Worm (Caenorhabditis elegans) whole organism, L2 larva: ENCODE measurements around the gene kel-1.

Experiments used
- C34F6.9 ChIP-seq: fragments of 150-350 bp; optimal IDR thresholded peaks from 2 replicates; lab custom pipeline; 2014; ENCODE audit warnings: missing biosample characterization, missing genetic modification characterization
- F13H6.1 ChIP-seq: sonication (generic microtip); optimal IDR thresholded peaks from 2 replicates; lab custom pipeline; 2016; ENCODE audit warnings: missing genetic modification characterization, missing compliant biosample characterization
- R02D3.7 ChIP-seq: fragments of 150-350 bp; optimal IDR thresholded peaks from 2 replicates; lab custom pipeline; 2014; ENCODE audit warnings: missing biosample characterization, missing genetic modification characterization
- ZK546.5 ChIP-seq: sonication (generic microtip); optimal IDR thresholded peaks from 2 replicates; lab custom pipeline; 2017; ENCODE audit warnings: missing biosample characterization, missing genetic modification characterization
- aly-2 ChIP-seq: fragments of 150-350 bp; optimal IDR thresholded peaks from 2 replicates; lab custom pipeline; 2014; ENCODE audit warnings: missing biosample characterization, missing genetic modification characterization
- ama-1 ChIP-seq: fragments of 150-350 bp; optimal IDR thresholded peaks from 2 replicates; lab custom pipeline; 2018; ENCODE audit warnings: inconsistent platforms
- blmp-1 ChIP-seq: sonication (generic microtip); optimal IDR thresholded peaks from 2 replicates; lab custom pipeline; 2017; ENCODE audit warnings: missing genetic modification characterization, mild to moderate bottlenecking, missing compliant biosample characterization, antibody characterized with exemption, moderate library complexity; ENCODE audit not compliant: insufficient read depth
- ceh-82 ChIP-seq: fragments of 150-350 bp; optimal IDR thresholded peaks from 2 replicates; lab custom pipeline; 2014; ENCODE audit warnings: missing biosample characterization, missing genetic modification characterization
- dmd-4 ChIP-seq: sonication (generic microtip); optimal IDR thresholded peaks from 2 replicates; lab custom pipeline; 2017; ENCODE audit warnings: missing biosample characterization, missing genetic modification characterization
- elt-3 ChIP-seq: sonication (generic microtip); optimal IDR thresholded peaks from 2 replicates; lab custom pipeline; 2017; ENCODE audit warnings: missing biosample characterization, missing genetic modification characterization
- fos-1 ChIP-seq: fragments of 150-350 bp; optimal IDR thresholded peaks from 2 replicates; lab custom pipeline; 2014; ENCODE audit warnings: missing biosample characterization, missing genetic modification characterization
- lin-11 ChIP-seq: fragments of 150-350 bp; sonication (generic microtip); optimal IDR thresholded peaks from 2 replicates; lab custom pipeline; 2014; ENCODE audit warnings: missing biosample characterization, missing genetic modification characterization, inconsistent platforms, mixed read lengths
- lin-13 ChIP-seq: fragments of 150-350 bp; optimal IDR thresholded peaks from 2 replicates; lab custom pipeline; 2014; ENCODE audit warnings: missing biosample characterization, missing genetic modification reagents, missing genetic modification characterization
- lsy-2 ChIP-seq, 2 experiments: fragments of 150-350 bp in 1 of 2; sonication (generic microtip) in 1 of 2; optimal IDR thresholded peaks; 2 replicates each; lab custom pipeline; 2014 to 2017; ENCODE audit warnings: missing biosample characterization in 2 of 2, missing genetic modification characterization in 2 of 2
- mab-5 ChIP-seq: fragments of 150-350 bp; optimal IDR thresholded peaks from 2 replicates; lab custom pipeline; 2014; ENCODE audit warnings: missing biosample characterization, missing genetic modification characterization
- mbf-1 ChIP-seq: sonication (generic microtip); optimal IDR thresholded peaks from 2 replicates; lab custom pipeline; 2017; ENCODE audit warnings: missing biosample characterization, missing genetic modification characterization
- nhr-10 ChIP-seq: sonication (generic microtip); optimal IDR thresholded peaks from 2 replicates; lab custom pipeline; 2017; ENCODE audit warnings: missing biosample characterization, missing genetic modification characterization
- nhr-12 ChIP-seq: fragments of 150-350 bp; optimal IDR thresholded peaks from 2 replicates; lab custom pipeline; 2014; ENCODE audit warnings: missing biosample characterization, missing genetic modification characterization
- nhr-129 ChIP-seq: fragments of 150-350 bp; optimal IDR thresholded peaks from 2 replicates; lab custom pipeline; 2014; ENCODE audit warnings: missing biosample characterization, missing genetic modification characterization
- nhr-21 ChIP-seq: fragments of 150-350 bp; optimal IDR thresholded peaks from 2 replicates; lab custom pipeline; 2014; ENCODE audit warnings: missing biosample characterization, missing genetic modification characterization
- nhr-237 ChIP-seq: fragments of 150-350 bp; optimal IDR thresholded peaks from 2 replicates; lab custom pipeline; 2014; ENCODE audit warnings: missing biosample characterization, missing genetic modification characterization
- nhr-25 ChIP-seq: fragments of 150-350 bp; sonication (generic microtip); optimal IDR thresholded peaks from 3 replicates; lab custom pipeline; 2014; ENCODE audit warnings: missing biosample characterization, missing genetic modification characterization
- nhr-77 ChIP-seq: fragments of 150-350 bp; optimal IDR thresholded peaks from 2 replicates; lab custom pipeline; 2014; ENCODE audit warnings: missing biosample characterization, missing genetic modification characterization
- peb-1 ChIP-seq: fragments of 150-350 bp; optimal IDR thresholded peaks from 2 replicates; lab custom pipeline; 2014; ENCODE audit warnings: missing biosample characterization, missing genetic modification characterization
- sem-4 ChIP-seq: fragments of 150-350 bp; optimal IDR thresholded peaks from 2 replicates; lab custom pipeline; 2014; ENCODE audit warnings: missing biosample characterization, missing genetic modification reagents, missing genetic modification characterization
- sma-3 ChIP-seq: sonication (generic microtip); optimal IDR thresholded peaks from 2 replicates; lab custom pipeline; 2016; ENCODE audit warnings: missing genetic modification reagents, missing genetic modification characterization, missing compliant biosample characterization
- sma-9 ChIP-seq, 2 experiments: fragments of 150-350 bp in 1 of 2; sonication (generic microtip) in 1 of 2; optimal IDR thresholded peaks; 2 replicates each; lab custom pipeline; 2014 to 2016; ENCODE audit warnings: missing genetic modification characterization in 2 of 2, mild to moderate bottlenecking in 1 of 2, missing biosample characterization in 1 of 2, missing compliant biosample characterization in 1 of 2, missing genetic modification reagents in 1 of 2, moderate library complexity in 1 of 2
- snpc-4 ChIP-seq: fragments of 150-350 bp; optimal IDR thresholded peaks from 2 replicates; lab custom pipeline; 2014; ENCODE audit warnings: missing biosample characterization, missing genetic modification characterization
- unc-39 ChIP-seq: fragments of 150-350 bp; optimal IDR thresholded peaks from 2 replicates; lab custom pipeline; 2014; ENCODE audit warnings: missing biosample characterization, missing genetic modification characterization
- unc-55 ChIP-seq: fragments of 150-350 bp; sonication (generic microtip); optimal IDR thresholded peaks from 3 replicates; lab custom pipeline; 2014; ENCODE audit warnings: missing biosample characterization, missing genetic modification reagents, missing genetic modification characterization
- unc-62 ChIP-seq: fragments of 150-350 bp; optimal IDR thresholded peaks from 2 replicates; lab custom pipeline; 2014; ENCODE audit warnings: missing biosample characterization, missing genetic modification reagents, missing genetic modification characterization
- zag-1 ChIP-seq: fragments of 150-350 bp; optimal IDR thresholded peaks from 2 replicates; lab custom pipeline; 2014; ENCODE audit warnings: missing biosample characterization, missing genetic modification characterization
- ztf-1 ChIP-seq: fragments of 200-800 bp; sonication (Bioruptor generic); conservative IDR thresholded peaks from 2 replicates; pipeline ENCODE4 v1.3.6; 2022; ENCODE audit warnings: missing genetic modification characterization, missing compliant biosample characterization
- ztf-11 ChIP-seq: sonication (generic microtip); optimal IDR thresholded peaks from 2 replicates; lab custom pipeline; 2017; ENCODE audit warnings: missing biosample characterization, missing genetic modification characterization
- ztf-4 ChIP-seq: fragments of 150-350 bp; optimal IDR thresholded peaks from 2 replicates; lab custom pipeline; 2014; ENCODE audit warnings: missing biosample characterization, missing genetic modification characterization

kel-1 gene

ce11 chrII:11709464-11709863 lies 20.7 kb downstream of the kel-1 start, which contains the start of gene fcmt-1:
TSS of gene fcmt-1 (minus strand) at chrII:11709564.
- TF ChIP-seq sma-3 (GFP tag; lab: Kevin White, UChicago), result no peak
- TF ChIP-seq ztf-4, result no peak
- TF ChIP-seq zag-1, result no peak
- TF ChIP-seq fos-1 (tag; lab: Kevin White, UChicago), result no peak
- no peak for TF ChIP-seq aly-2

DNA sequence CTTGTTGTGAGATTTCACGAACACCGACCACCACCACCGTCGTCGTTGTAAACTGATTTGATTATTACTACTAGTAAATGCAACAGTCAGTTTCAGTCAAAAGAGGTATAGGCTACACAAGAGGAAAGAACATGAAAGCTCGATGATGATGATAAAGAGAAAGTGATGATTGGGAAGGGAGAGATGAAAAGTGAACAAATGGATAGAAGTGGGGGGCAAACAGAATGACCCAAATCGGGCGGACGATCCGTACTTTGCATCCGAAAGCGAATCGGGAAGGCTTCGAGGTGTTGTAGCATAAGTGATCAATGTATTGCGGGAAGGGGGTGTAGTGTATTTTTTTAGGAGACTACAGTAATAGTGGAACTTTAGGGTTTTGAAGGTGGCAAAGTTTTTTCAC lies 22.0 kb downstream of the kel-1 start:
- peak; percentile 30 for TF ChIP-seq blmp-1
- no peak for TF ChIP-seq ZK546.5 (tag; lab: Kevin White, UChicago)

- TF ChIP-seq mbf-1 (tag; lab: Kevin White, UChicago), result no peak
- TF ChIP-seq F13H6.1 (tag; lab: Kevin White, UChicago), result peak; percentile 43
- TF ChIP-seq blmp-1, result no peak
- TF ChIP-seq nhr-129, result peak; percentile 48
- peak in 1 of 2 experiments; percentile 14 for TF ChIP-seq lsy-2 (tag; optimal IDR thresholded peaks at IDR 0.05; lab: Kevin White, UChicago)
- TF ChIP-seq lin-11 (tag; lab: Kevin White, UChicago), result no peak
- peak; percentile 45 for TF ChIP-seq sma-9 (GFP tag; optimal IDR thresholded peaks at IDR 0.05; lab: Kevin White, UChicago)
- TF ChIP-seq sma-9 (tag; optimal IDR thresholded peaks at IDR 0.05; lab: Kevin White, UChicago), result no peak
- TF ChIP-seq zag-1, result peak; percentile 60
- peak; percentile 17 for TF ChIP-seq C34F6.9
Measured at ce11 chrII:11713569-11713968, 24.8 kb downstream of the kel-1 start, which contains the start of gene F13D12.10. TSS of gene F13D12.10 (plus strand) at chrII:11713799.

DNA sequence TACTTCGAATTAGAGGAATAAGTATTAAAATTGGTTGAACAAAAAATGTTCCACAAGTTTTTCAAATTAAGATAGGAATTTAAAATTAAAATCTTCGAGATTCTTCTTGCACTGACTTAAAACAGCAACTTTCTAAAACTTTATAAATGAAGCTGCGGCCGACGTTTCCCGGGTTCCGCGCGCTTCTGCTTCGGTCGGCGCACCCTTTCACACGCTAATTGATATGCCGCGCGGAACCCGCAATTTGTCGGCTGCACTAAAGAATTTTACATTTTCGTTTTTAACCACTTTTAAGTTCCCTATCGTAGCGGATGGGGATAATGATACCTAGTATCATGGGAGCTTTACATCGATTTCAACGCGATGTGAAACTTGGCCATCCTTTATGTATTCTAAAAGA lies 26.0 kb downstream of the kel-1 start:
- TF ChIP-seq snpc-4 (tag; lab: Kevin White, UChicago) (peak; percentile 37), ZK546.5 (tag; lab: Kevin White, UChicago) (no peak), R02D3.7 (tag; lab: Kevin White, UChicago) (no peak)

DNA sequence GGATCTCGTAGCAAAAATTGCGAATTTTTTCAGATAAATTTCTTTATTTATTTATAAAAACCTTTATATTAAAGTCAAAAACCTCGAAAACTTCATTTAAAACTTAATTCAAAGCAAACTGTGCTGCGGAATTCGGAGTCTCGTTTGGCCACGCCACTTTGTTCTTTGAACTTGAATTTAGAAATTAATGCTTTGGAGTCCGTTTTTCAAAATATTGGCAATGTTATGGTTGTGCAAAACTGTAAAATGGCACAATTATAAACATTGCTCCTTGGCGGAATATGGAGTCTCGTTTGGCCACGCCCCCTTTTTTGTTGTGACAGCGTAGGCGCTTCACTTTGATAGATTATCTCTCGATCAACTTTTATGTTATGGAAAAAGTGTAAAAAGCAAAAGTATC lies 30.8 kb downstream of the kel-1 start:
- peak in 1 of 2 experiments; percentile 38 for TF ChIP-seq lsy-2 (tag; optimal IDR thresholded peaks at IDR 0.05; lab: Kevin White, UChicago)
- TF ChIP-seq nhr-21 (tag; lab: Kevin White, UChicago), result no peak
- TF ChIP-seq zag-1, result no peak

- TF ChIP-seq nhr-77 (tag; lab: Kevin White, UChicago) (no peak), elt-3 (tag; lab: Kevin White, UChicago) (no peak), nhr-129 (no peak), sma-9 (GFP tag; optimal IDR thresholded peaks at IDR 0.05; lab: Kevin White, UChicago) (no peak), sma-9 (tag; optimal IDR thresholded peaks at IDR 0.05; lab: Kevin White, UChicago) (no peak), zag-1 (no peak), nhr-12 (no peak), unc-55 (GFP tag; lab: Kevin White, UChicago) (no peak), nhr-25 (tag; lab: Kevin White, UChicago) (no peak), nhr-237 (no peak), C34F6.9 (no peak), ztf-1 (GFP tag; lab: Robert Waterston, UW) (no peak), lin-13 (no peak), nhr-10 (tag; lab: Kevin White, UChicago) (no peak), fos-1 (tag; lab: Kevin White, UChicago) (no peak), R02D3.7 (tag; lab: Kevin White, UChicago) (no peak), lsy-2 (tag; optimal IDR thresholded peaks at IDR 0.05; lab: Kevin White, UChicago) (no peak), mab-5 (tag; lab: Kevin White, UChicago) (no peak), ceh-82 (tag; lab: Kevin White, UChicago) (no peak)
Measured at ce11 chrII:11720102-11720501, 31.4 kb downstream of the kel-1 start, which contains the start of gene F13D12.3. TSS of gene F13D12.3 (plus strand) at chrII:11720402.

DNA sequence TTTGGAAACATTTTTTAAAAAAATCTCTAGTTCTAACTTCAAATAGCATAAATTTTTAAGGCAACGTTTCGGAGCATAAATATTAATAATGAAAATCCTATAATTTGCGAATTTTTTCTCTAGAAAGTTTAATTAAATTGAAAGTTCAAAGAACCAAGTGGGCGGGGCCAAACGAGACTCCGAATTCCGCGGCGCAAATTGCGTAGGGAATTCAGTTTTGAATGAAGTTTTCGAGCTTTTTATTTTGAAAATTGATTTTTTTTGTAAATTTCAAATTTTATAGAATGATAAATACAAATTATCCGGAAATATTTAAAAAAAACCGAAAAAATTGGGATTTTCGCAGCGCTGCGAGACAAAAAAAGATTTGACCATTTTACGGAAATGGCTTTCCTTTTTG lies 32.1 kb downstream of the kel-1 start:
- TF ChIP-seq nhr-129 (no peak), ztf-11 (tag; lab: Kevin White, UChicago) (no peak), peb-1 (tag; lab: Kevin White, UChicago) (no peak), fos-1 (tag; lab: Kevin White, UChicago) (no peak), ama-1 (lab: Kevin White, UChicago) (no peak), elt-3 (tag; lab: Kevin White, UChicago) (no peak), nhr-10 (tag; lab: Kevin White, UChicago) (no peak), lsy-2 (tag; optimal IDR thresholded peaks at IDR 0.05; lab: Kevin White, UChicago) (no peak), nhr-25 (tag; lab: Kevin White, UChicago) (no peak), ztf-1 (GFP tag; lab: Robert Waterston, UW) (no peak), dmd-4 (tag; lab: Kevin White, UChicago) (no peak), unc-39 (tag; lab: Kevin White, UChicago) (no peak), unc-62 (GFP tag; lab: Kevin White, UChicago) (no peak), sem-4 (tag; lab: Kevin White, UChicago) (no peak)
